Worm (Caenorhabditis elegans) whole organism, L2 larva: Measurements from ENCODE around the gene mboa-4.
"Not testable (repeated sequence)": the region's sequence is repeated elsewhere in the genome, so short reads cannot be mapped to it uniquely, and the experiment has no call there.

Experiments used
- Y55F3AM.14 ChIP-seq: fragments of 200-800 bp; sonication (Bioruptor generic); optimal IDR thresholded peaks from 2 replicates; lab custom pipeline; 2018; ENCODE audit warnings: mild to moderate bottlenecking, missing genetic modification characterization, missing compliant biosample characterization
- ama-1 ChIP-seq: fragments of 150-350 bp; optimal IDR thresholded peaks from 2 replicates; lab custom pipeline; 2018; ENCODE audit warnings: inconsistent platforms
- fos-1 ChIP-seq: fragments of 150-350 bp; optimal IDR thresholded peaks from 2 replicates; lab custom pipeline; 2014; ENCODE audit warnings: missing biosample characterization, missing genetic modification characterization
- nhr-12 ChIP-seq: fragments of 150-350 bp; optimal IDR thresholded peaks from 2 replicates; lab custom pipeline; 2014; ENCODE audit warnings: missing biosample characterization, missing genetic modification characterization
- skn-1 ChIP-seq: sonication (generic microtip); optimal IDR thresholded peaks from 2 replicates; lab custom pipeline; 2017; ENCODE audit warnings: missing biosample characterization, missing genetic modification characterization

DNA sequence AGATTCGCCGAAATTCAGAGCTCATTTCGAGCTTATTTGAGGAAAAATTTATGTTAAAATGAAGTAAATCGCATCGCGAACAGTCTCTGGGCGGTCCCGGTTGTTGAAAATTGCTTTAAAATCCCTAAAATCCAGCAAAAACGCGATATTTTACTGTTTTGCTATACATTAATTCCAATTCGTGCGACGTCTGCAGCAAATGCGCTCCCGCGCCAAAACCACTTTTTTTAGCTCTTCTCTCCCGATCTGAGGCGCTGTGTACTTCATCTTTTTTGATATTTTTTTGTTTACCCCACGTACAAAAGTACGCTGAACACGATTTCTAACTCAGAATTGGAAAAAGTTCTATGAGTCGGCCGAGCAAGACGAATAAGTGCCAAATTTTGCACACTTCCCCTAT is 39.2 kb upstream of the mboa-4 start, which contains the start of gene R07H5.16:
- not testable (repeated sequence) for TF ChIP-seq nhr-12 (tag; lab: Kevin White, UChicago); Y55F3AM.14 (GFP tag; lab: Kevin White, UChicago); skn-1; ama-1 (lab: Kevin White, UChicago); fos-1 (tag; lab: Kevin White, UChicago)
